Worm (Caenorhabditis elegans): ENCODE data around the gene inx-5.

DNA sequence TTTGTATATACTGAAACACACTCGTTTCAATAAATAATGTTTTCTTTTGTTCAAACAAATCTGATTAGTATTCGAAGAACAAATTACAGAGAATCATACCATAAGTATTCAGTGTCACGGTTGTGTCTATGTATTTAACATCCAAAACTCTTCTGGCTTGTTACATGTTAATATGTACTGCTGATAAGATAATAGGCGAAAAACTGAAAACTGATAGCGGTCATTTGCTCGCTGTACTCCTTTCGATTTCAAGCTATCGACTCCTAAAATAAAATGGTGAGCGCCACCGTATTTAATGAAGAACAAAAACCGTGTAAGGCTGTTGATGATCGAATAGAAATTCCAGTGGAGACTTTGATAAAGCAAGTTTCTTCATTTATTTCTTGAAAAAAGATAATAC lies 21.2 kb upstream of the inx-5 start, which contains the start of gene R09F10.1:
- TF ChIP-seq lsy-2 (tag; optimal IDR thresholded peaks at IDR 0.05) (no peak), ceh-39 (tag; optimal IDR thresholded peaks at IDR 0.05) (no peak), nhr-12 (tag; optimal IDR thresholded peaks at IDR 0.05) (no peak), unc-39 (tag; optimal IDR thresholded peaks at IDR 0.05) (no peak), pha-4 (tag; optimal IDR thresholded peaks at IDR 0.05) (no peak), blmp-1 (tag; optimal IDR thresholded peaks at IDR 0.05) (no peak), mab-5 (tag; optimal IDR thresholded peaks at IDR 0.05) (no peak), ztf-11 (tag; optimal IDR thresholded peaks at IDR 0.05) (no peak), mls-2 (tag; optimal IDR thresholded peaks at IDR 0.05) (no peak), nhr-237 (tag; optimal IDR thresholded peaks at IDR 0.05) (no peak), snpc-4 (tag; optimal IDR thresholded peaks at IDR 0.05) (no peak), sem-2 (GFP tag; optimal IDR thresholded peaks at IDR 0.05) (no peak), elt-3 (tag; optimal IDR thresholded peaks at IDR 0.05) (no peak)

Data from whole organism, mixed stage, embryonic.